Fruit fly (Drosophila melanogaster) whole organism, embryonic: ENCODE results near the gene Ctr9.

ENCODE experiments used
- Atf-2 ChIP-seq: fragments of 200-800 bp; sonication (Bioruptor generic); optimal IDR thresholded peaks from 2 replicates; lab custom pipeline; 2016; ENCODE audit warnings: missing biosample characterization, missing genetic modification characterization
- CG10321 ChIP-seq: fragments of 200-800 bp; sonication (Bioruptor generic); IDR thresholded peaks from 2 replicates; pipeline ENCODE4 v1.3.6; 2022; ENCODE audit warnings: missing biosample characterization, missing genetic modification characterization
- CG10462 ChIP-seq: fragments of 200-800 bp; sonication (Bioruptor generic); optimal IDR thresholded peaks from 2 replicates; lab custom pipeline; 2016; ENCODE audit warnings: missing biosample characterization, missing genetic modification characterization
- CG10979 ChIP-seq: fragments of 200-800 bp; sonication (Bioruptor generic); optimal IDR thresholded peaks from 2 replicates; lab custom pipeline; 2018; ENCODE audit warnings: missing biosample characterization, mild to moderate bottlenecking, missing genetic modification characterization, moderate library complexity
- CG11504 ChIP-seq: fragments of 200-800 bp; sonication (Bioruptor generic); optimal IDR thresholded peaks from 3 replicates; lab custom pipeline; 2019; ENCODE audit warnings: missing biosample characterization, mild to moderate bottlenecking, missing genetic modification characterization, moderate library complexity
- CG12155 ChIP-seq: fragments of 200-800 bp; sonication (Bioruptor generic); optimal IDR thresholded peaks from 3 replicates; lab custom pipeline; 2016; ENCODE audit warnings: missing biosample characterization, missing genetic modification characterization
- CG14860 ChIP-seq: fragments of 200-800 bp; sonication (Bioruptor generic); IDR thresholded peaks from 3 replicates; pipeline ENCODE4 v1.3.6; 2022; ENCODE audit warnings: missing biosample characterization, missing genetic modification characterization; ENCODE audit not compliant: partially characterized antibody
- CG15073 ChIP-seq: fragments of 200-800 bp; sonication (Bioruptor generic); optimal IDR thresholded peaks from 2 replicates; lab custom pipeline; 2016; ENCODE audit warnings: missing biosample characterization, missing genetic modification characterization
- CG15269 ChIP-seq: fragments of 200-800 bp; sonication (Bioruptor generic); optimal IDR thresholded peaks from 2 replicates; lab custom pipeline; 2018; ENCODE audit warnings: missing biosample characterization, mild to moderate bottlenecking, missing genetic modification characterization, moderate library complexity
- CG17802 ChIP-seq: fragments of 200-800 bp; sonication (Bioruptor generic); optimal IDR thresholded peaks from 2 replicates; lab custom pipeline; 2018; ENCODE audit warnings: missing biosample characterization, mild to moderate bottlenecking, missing genetic modification characterization, moderate library complexity
- CG17912 ChIP-seq: fragments of 200-800 bp; sonication (Bioruptor generic); optimal IDR thresholded peaks from 2 replicates; lab custom pipeline; 2018; ENCODE audit warnings: missing biosample characterization, mild to moderate bottlenecking, missing genetic modification characterization
- CG18599 ChIP-seq: fragments of 200-800 bp; sonication (Bioruptor generic); optimal IDR thresholded peaks from 3 replicates; lab custom pipeline; 2017; ENCODE audit warnings: missing biosample characterization, missing genetic modification characterization, mild to moderate bottlenecking, moderate library complexity, missing genetic modification reagents
- CG2875 ChIP-seq: fragments of 200-800 bp; sonication (Bioruptor generic); optimal IDR thresholded peaks from 2 replicates; lab custom pipeline; 2017; ENCODE audit warnings: missing biosample characterization, mild to moderate bottlenecking, missing genetic modification characterization, missing genetic modification reagents
- CG3281 ChIP-seq: fragments of 200-800 bp; sonication (Bioruptor generic); optimal IDR thresholded peaks from 3 replicates; lab custom pipeline; 2017; ENCODE audit warnings: missing biosample characterization, mild to moderate bottlenecking, missing genetic modification characterization
- CG3407 ChIP-seq: fragments of 200-800 bp; sonication (Bioruptor generic); optimal IDR thresholded peaks from 2 replicates; lab custom pipeline; 2018; ENCODE audit warnings: missing biosample characterization, mild to moderate bottlenecking, missing genetic modification characterization
- CG34376 ChIP-seq: fragments of 200-800 bp; sonication (Bioruptor generic); optimal IDR thresholded peaks from 2 replicates; lab custom pipeline; 2018; ENCODE audit warnings: missing biosample characterization, mild to moderate bottlenecking, missing genetic modification characterization
- CG34422 ChIP-seq: fragments of 200-800 bp; sonication (Bioruptor generic); IDR thresholded peaks from 3 replicates; pipeline ENCODE4 v1.3.6; 2022; ENCODE audit warnings: missing biosample characterization, missing genetic modification characterization
- CG4617 ChIP-seq: fragments of 200-800 bp; sonication (Bioruptor generic); optimal IDR thresholded peaks from 3 replicates; lab custom pipeline; 2016; ENCODE audit warnings: missing biosample characterization, missing genetic modification characterization, borderline replicate concordance
- CG4730 ChIP-seq: fragments of 200-800 bp; sonication (Bioruptor generic); IDR thresholded peaks from 2 replicates; pipeline ENCODE4 v1.3.6; 2022; ENCODE audit warnings: missing biosample characterization, missing genetic modification characterization
- CG4854 ChIP-seq: fragments of 200-800 bp; sonication (Bioruptor generic); optimal IDR thresholded peaks from 2 replicates; lab custom pipeline; 2016; ENCODE audit warnings: missing biosample characterization, missing genetic modification characterization, inconsistent platforms
- CG6689 ChIP-seq: fragments of 200-800 bp; sonication (Bioruptor generic); IDR thresholded peaks from 2 replicates; pipeline ENCODE4 v1.3.6; 2022; ENCODE audit warnings: missing biosample characterization, missing genetic modification characterization
- CG9437 ChIP-seq: fragments of 200-800 bp; sonication (Bioruptor generic); optimal IDR thresholded peaks from 2 replicates; lab custom pipeline; 2018; ENCODE audit warnings: missing biosample characterization, mild to moderate bottlenecking, missing genetic modification characterization
- CkIIα-i1 ChIP-seq: fragments of 200-800 bp; sonication (Bioruptor generic); IDR thresholded peaks from 2 replicates; pipeline ENCODE4 v1.3.6; 2022; ENCODE audit warnings: missing biosample characterization, missing genetic modification characterization
- Dp ChIP-seq: fragments of 200-800 bp; sonication (Bioruptor generic); optimal IDR thresholded peaks from 2 replicates; lab custom pipeline; 2018; ENCODE audit warnings: missing biosample characterization, mild to moderate bottlenecking, missing genetic modification characterization, moderate library complexity
- Elba2 ChIP-seq: fragments of 200-800 bp; sonication (Bioruptor generic); optimal IDR thresholded peaks from 3 replicates; lab custom pipeline; 2016; ENCODE audit warnings: missing biosample characterization, missing genetic modification characterization
- Ets65A ChIP-seq: fragments of 200-800 bp; sonication (Bioruptor generic); peaks from one replicate; lab custom pipeline; 2016; ENCODE audit warnings: missing biosample characterization, missing genetic modification characterization
- Fer1 ChIP-seq: fragments of 200-800 bp; sonication (Bioruptor generic); optimal IDR thresholded peaks from 2 replicates; lab custom pipeline; 2017; ENCODE audit warnings: missing biosample characterization, mild to moderate bottlenecking, missing genetic modification characterization
- H15 ChIP-seq: fragments of 200-800 bp; sonication (Bioruptor generic); IDR thresholded peaks from 3 replicates; pipeline ENCODE4 v1.3.6; 2022; ENCODE audit warnings: missing biosample characterization, missing genetic modification characterization
- Hsf ChIP-seq: fragments of 200-800 bp; sonication (Bioruptor generic); optimal IDR thresholded peaks from 3 replicates; lab custom pipeline; 2016; ENCODE audit warnings: missing biosample characterization, missing genetic modification characterization
- Med ChIP-seq: fragments of 200-800 bp; sonication (Bioruptor generic); peaks from one replicate; lab custom pipeline; 2016; ENCODE audit warnings: missing biosample characterization, missing genetic modification characterization, mild to moderate bottlenecking, inconsistent platforms, moderate library complexity
- Mrtf ChIP-seq: fragments of 200-800 bp; sonication (Bioruptor generic); IDR thresholded peaks from 3 replicates; pipeline ENCODE4 v1.3.6; 2022; ENCODE audit warnings: missing biosample characterization, missing genetic modification characterization
- NC2α ChIP-seq: fragments of 200-800 bp; sonication (Bioruptor generic); optimal IDR thresholded peaks from 2 replicates; lab custom pipeline; 2016; ENCODE audit warnings: missing biosample characterization, missing genetic modification characterization
- Oli ChIP-seq: fragments of 200-800 bp; sonication (Bioruptor generic); optimal IDR thresholded peaks from 2 replicates; lab custom pipeline; 2018; ENCODE audit warnings: missing biosample characterization, mild to moderate bottlenecking, missing genetic modification characterization, moderate library complexity
- Pdp1 ChIP-seq, 2 experiments: fragments of 200-800 bp; sonication (Bioruptor generic); optimal IDR thresholded peaks; 3 replicates each; lab custom pipeline; 2016; ENCODE audit warnings: missing biosample characterization in 2 of 2, missing genetic modification characterization in 2 of 2, mild to moderate bottlenecking in 1 of 2, moderate library complexity in 1 of 2
- Side ChIP-seq: fragments of 200-800 bp; sonication (Bioruptor generic); optimal IDR thresholded peaks from 2 replicates; lab custom pipeline; 2016; ENCODE audit warnings: missing biosample characterization, missing genetic modification characterization
- TFAM ChIP-seq: fragments of 200-800 bp; sonication (Bioruptor generic); optimal IDR thresholded peaks from 2 replicates; lab custom pipeline; 2017; ENCODE audit warnings: missing biosample characterization, missing genetic modification characterization, inconsistent platforms
- Tbp ChIP-seq: fragments of >200 bp; optimal IDR thresholded peaks from 2 replicates; lab custom pipeline; 2018; ENCODE audit warnings: missing biosample characterization, missing genetic modification characterization
- YL-1 ChIP-seq: fragments of 200-800 bp; sonication (Bioruptor generic); optimal IDR thresholded peaks from 3 replicates; lab custom pipeline; 2017; ENCODE audit warnings: missing biosample characterization, mild to moderate bottlenecking, missing genetic modification characterization
- ato ChIP-seq: fragments of 200-800 bp; sonication (Bioruptor generic); IDR thresholded peaks from 2 replicates; pipeline ENCODE4 v1.3.6; 2022; ENCODE audit warnings: missing biosample characterization, missing genetic modification characterization; ENCODE audit not compliant: partially characterized antibody
- cato ChIP-seq: fragments of 200-800 bp; sonication (Bioruptor generic); optimal IDR thresholded peaks from 2 replicates; lab custom pipeline; 2016; ENCODE audit warnings: missing biosample characterization, missing genetic modification characterization, borderline replicate concordance
- caup ChIP-seq: fragments of 200-800 bp; sonication (Bioruptor generic); optimal IDR thresholded peaks from 3 replicates; lab custom pipeline; 2017; ENCODE audit warnings: missing biosample characterization, mild to moderate bottlenecking, missing genetic modification characterization, moderate library complexity; ENCODE audit not compliant: severe bottlenecking
- chm ChIP-seq: fragments of 200-800 bp; sonication (Bioruptor generic); IDR thresholded peaks from 2 replicates; pipeline ENCODE4 v1.3.6; 2022; ENCODE audit warnings: missing biosample characterization, missing genetic modification characterization
- dysf ChIP-seq: fragments of 200-800 bp; sonication (Bioruptor generic); IDR thresholded peaks from 3 replicates; pipeline ENCODE4 v1.3.6; 2022; ENCODE audit warnings: missing biosample characterization, missing genetic modification characterization
- fd3F ChIP-seq: fragments of 200-800 bp; sonication (Bioruptor generic); optimal IDR thresholded peaks from 2 replicates; lab custom pipeline; 2018; ENCODE audit warnings: missing biosample characterization, mild to moderate bottlenecking, missing genetic modification characterization, moderate library complexity
- fd64A ChIP-seq: fragments of 200-800 bp; sonication (Bioruptor generic); optimal IDR thresholded peaks from 3 replicates; lab custom pipeline; 2018; ENCODE audit warnings: missing biosample characterization, mild to moderate bottlenecking, missing genetic modification characterization
- lbe ChIP-seq: fragments of 200-800 bp; sonication (Bioruptor generic); optimal IDR thresholded peaks from 2 replicates; lab custom pipeline; 2016; ENCODE audit warnings: missing biosample characterization, mild to moderate bottlenecking, missing genetic modification characterization
- lov ChIP-seq, 2 experiments: fragments of 200-800 bp in 1 of 2; fragments of >200 bp in 1 of 2; sonication (Bioruptor generic) in 1 of 2; IDR thresholded peaks in 1 of 2; optimal IDR thresholded peaks in 1 of 2; 2 replicates in 1 of 2; 3 replicates in 1 of 2; pipeline versions ENCODE4 v1.3.6 to Lab custom; 2017 to 2022; ENCODE audit warnings: missing biosample characterization in 1 of 2, missing genetic modification characterization in 1 of 2
- sima ChIP-seq: fragments of 200-800 bp; sonication (Bioruptor generic); optimal IDR thresholded peaks from 2 replicates; lab custom pipeline; 2016; ENCODE audit warnings: missing biosample characterization, missing genetic modification characterization
- unc-4 ChIP-seq: fragments of 200-800 bp; sonication (Bioruptor generic); IDR thresholded peaks from 2 replicates; pipeline ENCODE4 v1.3.6; 2022; ENCODE audit warnings: missing biosample characterization, missing genetic modification characterization; ENCODE audit not compliant: partially characterized antibody
- zfh2 ChIP-seq: fragments of 200-800 bp; sonication (Bioruptor generic); optimal IDR thresholded peaks from 2 replicates; lab custom pipeline; 2016; ENCODE audit warnings: missing biosample characterization, missing genetic modification characterization

Gene Ctr9

DNA sequence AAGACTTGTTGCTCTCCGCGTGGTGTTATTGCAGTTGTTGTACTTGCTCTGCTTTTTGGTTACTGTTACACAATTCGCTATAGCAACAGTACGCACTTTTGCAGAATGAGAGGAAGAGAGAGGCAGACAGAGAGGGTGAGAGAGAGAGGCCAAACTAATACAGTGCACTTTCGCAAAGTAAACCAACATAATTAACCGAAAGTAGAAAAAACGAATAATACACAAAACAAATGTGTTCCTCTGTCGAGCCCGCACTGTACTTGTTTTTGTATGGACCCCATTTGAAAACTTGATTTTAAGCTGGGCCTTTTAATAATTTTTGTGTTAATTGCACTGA, 28.4 kb downstream of the Ctr9 start (continued):
- no peak for TF ChIP-seq CG17912 (GFP tag; lab: Kevin White, UChicago)
- peak; percentile 48 for TF ChIP-seq zfh2 (GFP tag; lab: Kevin White, UChicago)
- peak; percentile 50 for TF ChIP-seq caup (GFP tag; lab: Kevin White, UChicago)
- peak; percentile 37 for TF ChIP-seq Hsf (GFP tag; lab: Kevin White, UChicago)
- peak; percentile 49 for TF ChIP-seq Atf-2 (GFP tag; lab: Kevin White, UChicago)
- TF ChIP-seq lbe (GFP tag; lab: Kevin White, UChicago), result peak; percentile 43
- no peak for TF ChIP-seq CG9437 (GFP tag; lab: Kevin White, UChicago)
- TF ChIP-seq YL-1, result no peak
- TF ChIP-seq CG3281 (GFP tag; lab: Kevin White, UChicago), result peak; percentile 19
- TF ChIP-seq Elba2, result no peak
- no peak for TF ChIP-seq CG34376 (GFP tag; lab: Kevin White, UChicago)
- TF ChIP-seq CG2875 (GFP tag; lab: Kevin White, UChicago), result no peak
- TF ChIP-seq cato (GFP tag; lab: Kevin White, UChicago), result no peak
- TF ChIP-seq fd3F (GFP tag; lab: Kevin White, UChicago), result peak; percentile 42
- no peak for TF ChIP-seq sima (GFP tag; lab: Kevin White, UChicago)
- peak; percentile 56 for TF ChIP-seq CG15269 (tag; lab: Kevin White, UChicago)
- TF ChIP-seq CG15073 (GFP tag; lab: Kevin White, UChicago), result no peak
- TF ChIP-seq unc-4, result no peak
- no peak for TF ChIP-seq CG3407 (GFP tag; lab: Kevin White, UChicago)
- TF ChIP-seq dysf (GFP tag; lab: Robert Waterston, UW), result peak; percentile 63; the same call in 1 of the 3 replicates
- TF ChIP-seq Med (GFP tag; lab: Kevin White, UChicago), result peak; percentile 94
- peak; percentile 25 to 100 for TF ChIP-seq Pdp1 (GFP tag; optimal IDR thresholded peaks at IDR 0.05; lab: Kevin White, UChicago)
- peak; percentile 59; the same call in 1 of the 3 replicates for TF ChIP-seq H15 (GFP tag; lab: Robert Waterston, UW)
- peak; percentile 72; the same call in 2 of the 3 replicates for TF ChIP-seq Mrtf (GFP tag; lab: Robert Waterston, UW)
- no peak for TF ChIP-seq CG10321
- TF ChIP-seq Ets65A (GFP tag; lab: Kevin White, UChicago), result peak; percentile 77
- peak; percentile 68 for TF ChIP-seq CG18599 (GFP tag; lab: Kevin White, UChicago)
- TF ChIP-seq CG10462 (GFP tag; lab: Kevin White, UChicago), result peak; percentile 6
- TF ChIP-seq CkIIα-i1, result no peak
- TF ChIP-seq NC2α, result no peak
- no peak; the same call in 1 of the 2 replicates for TF ChIP-seq chm
- TF ChIP-seq CG6689 (GFP tag; lab: Robert Waterston, UW), result peak; percentile 58
- no peak for TF ChIP-seq Tbp (GFP tag; lab: Kevin White, UChicago)
- peak; percentile 19 for TF ChIP-seq CG4854 (GFP tag; lab: Kevin White, UChicago)
- TF ChIP-seq ato (GFP tag; lab: Robert Waterston, UW), result no peak
- no peak for TF ChIP-seq CG34422
- TF ChIP-seq CG17802 (tag; lab: Kevin White, UChicago), result no peak
- TF ChIP-seq CG10979, result no peak
- TF ChIP-seq Dp (GFP tag; lab: Kevin White, UChicago), result no peak
- no peak for TF ChIP-seq fd64A (GFP tag; lab: Kevin White, UChicago)
- TF ChIP-seq CG12155, result peak; percentile 31
- peak; percentile 30; the same call in 1 of the 2 replicates for TF ChIP-seq CG4730
- TF ChIP-seq Oli, result peak; percentile 26
- peak; percentile 66 for TF ChIP-seq Fer1 (GFP tag; lab: Kevin White, UChicago)
- no peak for TF ChIP-seq lov (optimal IDR thresholded peaks at IDR 0.05; lab: Kevin White, UChicago)
- 0 out of 3 replicates have a peak, but pooled peaks have one; percentile 27 for TF ChIP-seq lov (GFP tag; IDR thresholded peaks at IDR 0.05; lab: Robert Waterston, UW)
- TF ChIP-seq Side (GFP tag; lab: Kevin White, UChicago), result no peak
- no peak for TF ChIP-seq CG14860
- no peak for TF ChIP-seq CG11504 (tag; lab: Kevin White, UChicago)
- TF ChIP-seq TFAM (GFP tag; lab: Kevin White, UChicago), result no peak
- no peak for TF ChIP-seq CG4617 (GFP tag; lab: Kevin White, UChicago)
